Worm (Caenorhabditis elegans) whole organism, L2 larva: Measurements from ENCODE around the gene spe-44.
"Not testable (repeated sequence)": the region's sequence is repeated elsewhere in the genome, so short reads cannot be mapped to it uniquely, and the experiment has no call there.

Source experiments
- F13H6.1 ChIP-seq: sonication (generic microtip); optimal IDR thresholded peaks from 2 replicates; lab custom pipeline; 2016; ENCODE audit warnings: missing genetic modification characterization, missing compliant biosample characterization
- aly-2 ChIP-seq: fragments of 150-350 bp; optimal IDR thresholded peaks from 2 replicates; lab custom pipeline; 2014; ENCODE audit warnings: missing biosample characterization, missing genetic modification characterization
- elt-1 ChIP-seq: fragments of 150-350 bp; optimal IDR thresholded peaks from 2 replicates; lab custom pipeline; 2014; ENCODE audit warnings: missing biosample characterization, missing genetic modification characterization
- nhr-25 ChIP-seq: fragments of 150-350 bp; sonication (generic microtip); optimal IDR thresholded peaks from 3 replicates; lab custom pipeline; 2014; ENCODE audit warnings: missing biosample characterization, missing genetic modification characterization
- unc-39 ChIP-seq: fragments of 150-350 bp; optimal IDR thresholded peaks from 2 replicates; lab custom pipeline; 2014; ENCODE audit warnings: missing biosample characterization, missing genetic modification characterization
- ztf-4 ChIP-seq: fragments of 150-350 bp; optimal IDR thresholded peaks from 2 replicates; lab custom pipeline; 2014; ENCODE audit warnings: missing biosample characterization, missing genetic modification characterization

- not testable (repeated sequence) for TF ChIP-seq nhr-25, aly-2, elt-1, ztf-4, F13H6.1, unc-39 (tag; lab: Kevin White, UChicago)
These were observed 24.7 kb upstream of the spe-44 start, which contains the start of gene igdb-1 for ce11 chrIV:12478711-12479110.
